Worm (Caenorhabditis elegans): Measurements from ENCODE around the gene F55C9.15.
"Not testable (repeated sequence)": the region's sequence is repeated elsewhere in the genome, so short reads cannot be mapped to it uniquely, and the experiment has no call there.

F55C9.15 gene

DNA sequence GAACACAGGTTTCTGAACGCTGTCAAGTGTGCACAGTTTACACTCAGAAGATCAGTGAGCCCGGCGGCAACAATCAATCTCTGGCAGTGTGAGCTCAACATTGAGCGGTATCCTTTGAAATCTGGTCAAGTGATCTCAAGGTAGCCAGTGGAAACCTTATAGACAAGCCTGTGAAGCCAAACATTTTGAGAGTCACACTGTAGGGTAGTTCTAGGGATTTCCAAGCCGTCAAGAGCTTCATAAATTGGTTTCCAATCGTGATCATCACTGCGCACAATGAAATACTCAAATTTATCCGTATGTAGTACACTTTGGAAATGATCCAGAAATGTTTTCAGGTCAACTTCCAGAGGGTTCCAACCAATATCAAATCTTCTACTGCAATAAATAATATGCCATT lies at the start of gene F55C9.15:
Gene F55C9.15 (minus strand): TSS at position 101 of the 400 bp plus-strand sequence.
- TF ChIP-seq unc-62 (GFP tag; optimal IDR thresholded peaks at IDR 0.05) = no peak

DNA sequence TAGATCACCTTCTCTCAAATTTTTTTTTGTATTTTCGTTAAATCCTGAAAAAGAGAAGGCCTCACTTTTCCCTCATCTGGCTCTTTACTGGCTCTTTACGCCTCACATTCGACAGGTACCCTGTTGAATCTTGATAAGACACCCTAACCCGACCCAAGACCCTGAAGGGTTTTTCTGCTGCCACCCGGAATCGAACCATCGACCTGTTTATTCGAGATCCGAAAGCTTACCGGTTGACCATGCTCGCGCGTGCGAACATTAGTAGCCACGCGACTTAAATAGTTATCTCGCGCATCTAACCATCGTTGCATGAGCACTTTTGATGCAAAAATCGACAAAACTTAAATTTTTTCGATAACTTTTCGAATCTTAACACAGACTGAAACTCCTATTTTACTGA lies 48.4 kb upstream of the F55C9.15 start:
- TF ChIP-seq unc-62 (GFP tag; optimal IDR thresholded peaks at IDR 0.05) = no peak

DNA sequence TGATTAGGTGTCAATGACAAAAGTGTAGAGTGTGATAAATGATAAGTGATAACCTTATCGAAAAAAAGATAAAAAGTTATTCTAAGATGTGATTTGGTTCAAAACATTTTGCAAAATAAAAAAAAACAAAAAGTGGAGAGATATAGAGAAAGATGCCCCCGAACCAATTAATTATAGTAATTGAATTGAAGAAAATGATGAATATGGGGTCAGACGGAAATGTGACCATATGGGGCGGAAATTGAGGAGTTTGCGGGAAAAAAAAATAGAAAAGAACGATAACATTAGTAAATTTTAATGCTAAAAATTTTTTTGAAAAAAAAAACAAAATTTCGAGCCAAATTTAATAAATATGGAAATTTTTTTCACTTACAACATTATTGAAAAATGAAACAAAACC lies 47.7 kb upstream of the F55C9.15 start:
- TF ChIP-seq unc-62 (GFP tag; optimal IDR thresholded peaks at IDR 0.05) = no peak

DNA sequence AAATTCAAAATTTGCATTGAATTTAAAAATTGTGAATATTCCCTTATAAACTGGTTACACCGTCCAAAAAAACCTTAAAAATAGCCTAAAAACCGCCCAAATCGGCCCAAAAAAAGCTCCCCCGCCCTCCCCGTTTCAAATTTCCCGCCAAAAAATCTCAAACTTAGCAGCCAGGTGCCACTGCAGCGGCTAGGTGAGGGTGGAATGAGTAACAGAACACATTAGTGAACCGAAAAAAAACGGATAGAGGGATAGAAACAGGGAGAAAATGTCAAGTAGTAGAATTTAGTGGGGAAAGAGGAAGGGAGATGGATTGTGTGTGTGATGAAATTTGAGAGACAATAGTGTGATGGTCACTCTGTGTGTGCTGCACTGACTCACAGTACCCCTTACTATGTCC lies 45.1 kb upstream of the F55C9.15 start:
- no peak for TF ChIP-seq unc-62 (GFP tag; optimal IDR thresholded peaks at IDR 0.05)

DNA sequence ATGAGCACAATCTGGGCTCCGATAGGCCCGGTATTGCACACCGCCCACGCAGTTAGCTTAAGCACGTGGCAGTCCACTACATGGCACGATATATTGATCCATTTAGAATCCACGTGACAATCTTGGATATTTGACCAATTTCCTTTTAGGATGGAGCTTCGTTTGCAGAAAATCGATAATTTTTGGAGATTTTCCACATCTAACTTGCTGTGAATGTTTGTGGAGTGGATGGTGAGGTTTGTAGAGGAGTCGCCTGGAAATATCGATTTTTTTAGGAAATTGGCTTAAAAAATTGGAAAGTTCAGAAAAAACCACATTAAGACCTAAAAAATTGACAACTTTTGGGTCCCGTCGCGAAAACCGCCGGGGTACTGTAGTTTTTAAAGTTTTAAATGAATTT lies 30.5 kb upstream of the F55C9.15 start:
- no peak for TF ChIP-seq unc-62 (GFP tag; optimal IDR thresholded peaks at IDR 0.05)

ce11 chrV:19329263-19329662 lies 22.5 kb upstream of the F55C9.15 start, which contains the start of gene fbxb-65:
Gene fbxb-65 (plus strand): TSS chrV:19329563.
- TF ChIP-seq unc-62 (GFP tag; optimal IDR thresholded peaks at IDR 0.05) = no peak

- TF ChIP-seq unc-62 (GFP tag; optimal IDR thresholded peaks at IDR 0.05) = no peak
Observed at ce11 chrV:19325436-19325835, 18.6 kb upstream of the F55C9.15 start.

- TF ChIP-seq unc-62 (GFP tag; optimal IDR thresholded peaks at IDR 0.05) = no peak
Observed at ce11 chrV:19322387-19322786, 15.6 kb upstream of the F55C9.15 start, which contains the start of gene C43D7.4. Gene C43D7.4 (minus strand): TSS chrV:19322487.

DNA sequence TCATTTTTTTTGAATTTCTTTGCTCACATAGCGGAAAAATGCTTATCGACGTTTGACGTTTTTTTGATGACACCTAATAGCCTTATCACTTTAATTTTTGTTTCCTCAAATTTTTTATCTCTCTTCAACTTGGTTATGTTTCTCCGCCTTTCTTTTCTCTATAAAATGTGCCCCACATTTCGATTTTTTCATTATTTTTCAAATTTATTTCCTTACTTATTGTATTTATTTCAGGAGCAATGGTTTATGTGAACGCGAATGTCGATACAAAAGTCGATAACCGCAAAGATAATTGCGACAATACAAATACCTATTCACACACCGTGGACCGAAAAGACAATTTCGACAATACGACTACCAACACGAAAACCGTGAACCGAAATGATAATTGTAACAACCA lies 13.6 kb upstream of the F55C9.15 start, which contains the start of gene sdz-6:
Gene sdz-6 (plus strand): TSS at position 229 of the 400 bp plus-strand sequence.
- no peak for TF ChIP-seq unc-62 (GFP tag; optimal IDR thresholded peaks at IDR 0.05)

DNA sequence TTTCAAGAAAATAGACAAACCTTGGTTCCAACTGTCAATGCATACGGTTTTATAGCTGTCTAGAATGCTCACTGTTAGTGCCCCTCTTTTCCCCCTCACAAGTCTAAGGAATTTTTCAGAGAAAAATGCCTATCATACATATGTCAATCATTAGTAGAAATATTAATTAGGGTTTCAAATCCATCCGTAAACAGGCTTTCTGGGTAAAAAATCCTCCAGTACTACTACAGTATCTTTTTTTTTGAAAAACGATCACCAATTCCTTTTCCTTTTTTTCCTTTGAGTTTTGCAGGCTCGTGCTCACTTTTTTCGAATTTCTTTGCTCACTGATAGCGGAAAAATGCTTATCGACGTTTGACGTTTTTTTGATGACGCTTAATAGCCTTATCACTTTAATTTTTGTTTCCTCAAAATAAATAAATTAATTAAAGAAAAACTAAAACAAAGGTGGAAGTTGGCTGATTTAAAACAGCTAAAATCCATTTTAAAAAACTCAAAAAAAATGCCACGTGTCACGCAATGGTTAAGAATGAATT lies 12.7 kb upstream of the F55C9.15 start, which contains the start of gene C43D7.7:
Gene C43D7.7 (minus strand): TSS at position 51 of the 536 bp plus-strand sequence.
- no peak for TF ChIP-seq unc-62 (GFP tag; optimal IDR thresholded peaks at IDR 0.05)

- not testable (repeated sequence) for TF ChIP-seq unc-62 (GFP tag; optimal IDR thresholded peaks at IDR 0.05)
Observed at ce11 chrV:19317058-19317457, 10.3 kb upstream of the F55C9.15 start, which contains the start of gene srh-208. Gene srh-208 (plus strand): TSS chrV:19317358.

DNA sequence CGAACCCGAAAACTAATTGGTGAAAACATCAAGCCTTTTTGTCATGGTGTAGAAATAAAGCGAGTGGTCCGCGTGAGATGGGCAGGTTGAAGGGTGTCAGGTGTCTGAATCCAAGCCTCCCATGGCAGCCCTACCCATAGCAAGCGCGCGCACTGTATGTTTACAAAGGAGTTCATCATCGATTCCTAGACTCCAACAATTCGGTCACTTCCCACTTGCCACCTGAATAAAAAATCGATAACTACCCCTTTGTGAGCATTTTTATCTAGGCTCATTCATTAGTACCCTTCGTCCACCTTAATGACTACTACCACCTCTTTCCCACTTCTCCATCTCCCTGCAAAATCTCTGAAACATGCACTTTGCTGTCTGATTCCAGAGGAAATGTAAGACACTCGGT lies 6.2 kb upstream of the F55C9.15 start, which contains the start of gene fbxb-64:
Gene fbxb-64 (plus strand): TSS at position 301 of the 400 bp plus-strand sequence.
- TF ChIP-seq unc-62 (GFP tag; optimal IDR thresholded peaks at IDR 0.05) = no peak

ce11 chrV:19311391-19311790 lies 4.6 kb upstream of the F55C9.15 start, which contains the start of gene C43D7.8:
Gene C43D7.8 (minus strand): TSS chrV:19311491.
- no peak for TF ChIP-seq unc-62 (GFP tag; optimal IDR thresholded peaks at IDR 0.05)

ce11 chrV:19309591-19309990 lies 2.8 kb upstream of the F55C9.15 start, which contains the start of gene F55C9.11:
Gene F55C9.11 (minus strand): TSS chrV:19309691.
- no peak for TF ChIP-seq unc-62 (GFP tag; optimal IDR thresholded peaks at IDR 0.05)

- no peak for TF ChIP-seq unc-62 (GFP tag; optimal IDR thresholded peaks at IDR 0.05)
Observed at ce11 chrV:19308137-19308536, 1.3 kb upstream of the F55C9.15 start.

DNA sequence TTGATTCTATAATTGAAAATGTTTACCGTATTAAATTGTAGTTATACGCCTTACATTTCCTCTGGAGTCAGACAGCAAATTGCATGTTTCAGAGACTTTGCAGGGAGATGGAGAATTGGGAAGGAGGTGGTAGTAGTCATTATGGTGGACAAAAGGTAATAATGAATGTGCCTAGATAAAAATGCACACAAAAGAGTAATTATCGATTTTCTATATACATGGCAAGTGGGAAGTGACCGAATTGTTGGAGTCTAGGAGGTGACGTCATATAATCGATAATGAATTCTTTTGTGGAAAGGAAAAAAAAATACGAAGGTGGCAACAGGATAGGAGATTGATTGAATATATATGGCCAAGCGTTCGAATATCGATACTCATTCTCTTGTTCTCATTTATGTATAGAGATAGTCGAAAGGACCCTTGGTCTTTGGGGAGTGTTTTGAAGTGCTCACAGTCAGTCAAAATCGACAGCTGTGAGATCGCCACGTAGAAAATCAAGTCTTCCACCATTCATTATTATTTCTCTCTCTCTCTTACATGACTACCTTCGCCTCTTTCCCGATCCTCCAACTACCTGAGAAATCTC lies 3.1 kb downstream of the F55C9.15 start, which contains the start of the genes fbxb-63 and fbxb-61:
Gene fbxb-63 (minus strand): TSS at position 142 of the 586 bp plus-strand sequence.
Gene fbxb-61 (plus strand): TSS at position 536 of the 586 bp plus-strand sequence.
- TF ChIP-seq unc-62 (GFP tag; optimal IDR thresholded peaks at IDR 0.05) = no peak

DNA sequence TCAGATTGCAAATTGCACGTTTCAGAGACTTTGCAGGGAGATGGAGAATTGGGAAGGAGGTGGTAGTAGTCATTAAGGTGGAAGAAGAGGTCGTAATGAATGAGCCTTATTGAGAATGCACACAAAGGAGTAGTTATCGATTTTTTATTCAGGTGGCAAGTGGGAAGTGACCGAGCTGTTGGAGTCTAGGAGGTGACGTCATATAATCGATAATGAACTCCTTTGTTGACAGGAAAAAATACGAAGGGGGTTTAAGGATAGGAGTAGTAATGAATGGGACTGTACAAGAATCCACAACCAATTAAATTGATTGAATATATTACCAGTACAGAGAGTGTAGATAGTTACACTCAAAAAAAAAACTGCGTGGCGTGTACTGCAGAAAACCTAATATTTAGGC lies 4.9 kb downstream of the F55C9.15 start, which contains the start of gene fbxb-62:
Gene fbxb-62 (minus strand): TSS at position 101 of the 400 bp plus-strand sequence.
- TF ChIP-seq unc-62 (GFP tag; optimal IDR thresholded peaks at IDR 0.05) = no peak

Measured in whole organism, dauer.